Worm (Caenorhabditis elegans) whole organism, L4 larva: ENCODE data around the gene prx-19.
A peak's percentile ranks its signal among the peaks of the same experiment; 100 is the strongest.

Experiments
- F37D6.2 ChIP-seq: sonication (generic microtip); optimal IDR thresholded peaks from 2 replicates; lab custom pipeline; 2016; ENCODE audit warnings: mild to moderate bottlenecking, missing genetic modification characterization, missing compliant biosample characterization
- T26A8.4 ChIP-seq: fragments of 200-800 bp; sonication (Bioruptor generic); IDR thresholded peaks from 2 replicates; pipeline ENCODE4 v1.3.6; 2022; ENCODE audit warnings: missing genetic modification characterization, missing compliant biosample characterization
- Y105C5A.15 ChIP-seq: fragments of 200-800 bp; sonication (Bioruptor generic); IDR thresholded peaks from 2 replicates; pipeline ENCODE4 v1.3.6; 2022; ENCODE audit warnings: missing genetic modification characterization, missing compliant biosample characterization
- Y5F2A.4 ChIP-seq: fragments of 200-800 bp; sonication (Bioruptor generic); optimal IDR thresholded peaks from 2 replicates; lab custom pipeline; 2018; ENCODE audit warnings: mild to moderate bottlenecking, missing genetic modification characterization, missing compliant biosample characterization
- aly-2 ChIP-seq: sonication (generic microtip); optimal IDR thresholded peaks from 2 replicates; lab custom pipeline; 2018; ENCODE audit warnings: missing biosample characterization, missing genetic modification characterization
- arid-1 ChIP-seq: fragments of 200-800 bp; sonication (Bioruptor generic); conservative IDR thresholded peaks from 2 replicates; pipeline ENCODE4 v1.3.6; 2022; ENCODE audit warnings: missing genetic modification reagents, missing genetic modification characterization, missing compliant biosample characterization
- attf-4 ChIP-seq: sonication (generic microtip); optimal IDR thresholded peaks from 3 replicates; lab custom pipeline; 2017; ENCODE audit warnings: missing biosample characterization, missing genetic modification characterization
- ceh-20 ChIP-seq: fragments of 200-800 bp; sonication (Bioruptor generic); IDR thresholded peaks from 2 replicates; pipeline ENCODE4 v1.3.6; 2022; ENCODE audit warnings: missing genetic modification reagents, missing genetic modification characterization, missing compliant biosample characterization
- ces-1 ChIP-seq: fragments of 150-350 bp; sonication (generic microtip); optimal IDR thresholded peaks from 4 replicates; lab custom pipeline; 2014; ENCODE audit warnings: missing biosample characterization, missing genetic modification reagents, missing genetic modification characterization
- ctbp-1 ChIP-seq: fragments of 200-800 bp; sonication (Bioruptor generic); IDR thresholded peaks from 2 replicates; pipeline ENCODE4 v1.3.6; 2022; ENCODE audit warnings: missing genetic modification reagents, missing genetic modification characterization, missing compliant biosample characterization
- daf-12 ChIP-seq: fragments of 150-350 bp; optimal IDR thresholded peaks from 2 replicates; lab custom pipeline; 2014; ENCODE audit warnings: missing biosample characterization, missing genetic modification reagents, missing genetic modification characterization
- daf-16 ChIP-seq, 3 experiments: sonication (generic microtip); optimal IDR thresholded peaks; 2 replicates each; lab custom pipeline; 2016 to 2017; ENCODE audit warnings: missing genetic modification characterization in 3 of 3, missing genetic modification reagents in 3 of 3, mild to moderate bottlenecking in 2 of 3, missing compliant biosample characterization in 2 of 3, missing biosample characterization in 1 of 3, moderate library complexity in 1 of 3
- daf-8 ChIP-seq: fragments of 200-800 bp; sonication (Bioruptor generic); IDR thresholded peaks from 2 replicates; pipeline ENCODE4 v1.3.6; 2022; ENCODE audit warnings: missing genetic modification characterization, missing compliant biosample characterization
- dmd-6 ChIP-seq: fragments of 200-800 bp; sonication (Bioruptor generic); IDR thresholded peaks from 2 replicates; pipeline ENCODE4 v1.3.6; 2022; ENCODE audit warnings: missing genetic modification reagents, missing genetic modification characterization, missing compliant biosample characterization
- dpl-1 ChIP-seq: fragments of 150-350 bp; optimal IDR thresholded peaks from 2 replicates; lab custom pipeline; 2014; ENCODE audit warnings: missing biosample characterization, missing genetic modification reagents, missing genetic modification characterization
- dve-1 ChIP-seq: sonication (generic microtip); optimal IDR thresholded peaks from 2 replicates; lab custom pipeline; 2017; ENCODE audit warnings: antibody characterized with exemption, mild to moderate bottlenecking, missing genetic modification characterization, missing compliant biosample characterization; ENCODE audit not compliant: insufficient read depth
- fkh-10 ChIP-seq: fragments of 150-350 bp; optimal IDR thresholded peaks from 2 replicates; lab custom pipeline; 2014; ENCODE audit warnings: missing biosample characterization, missing genetic modification reagents, missing genetic modification characterization
- fos-1 ChIP-seq: fragments of 150-350 bp; optimal IDR thresholded peaks from 2 replicates; lab custom pipeline; 2014; ENCODE audit warnings: missing biosample characterization, missing genetic modification characterization
- gei-8 ChIP-seq: fragments of 200-800 bp; sonication (Bioruptor generic); optimal IDR thresholded peaks from 2 replicates; lab custom pipeline; 2018; ENCODE audit warnings: mild to moderate bottlenecking, missing genetic modification characterization, missing compliant biosample characterization
- hlh-11 ChIP-seq: fragments of 200-800 bp; sonication (Bioruptor generic); optimal IDR thresholded peaks from 2 replicates; lab custom pipeline; 2018; ENCODE audit warnings: mild to moderate bottlenecking, missing genetic modification characterization, missing compliant biosample characterization
- hlh-30 ChIP-seq: sonication (generic microtip); optimal IDR thresholded peaks from 2 replicates; lab custom pipeline; 2017; ENCODE audit warnings: antibody characterized with exemption, mild to moderate bottlenecking, missing genetic modification characterization, missing compliant biosample characterization; ENCODE audit not compliant: insufficient read depth
- jun-1 ChIP-seq: fragments of 150-350 bp; optimal IDR thresholded peaks from 2 replicates; lab custom pipeline; 2014; ENCODE audit warnings: missing biosample characterization, missing genetic modification reagents, missing genetic modification characterization
- lin-38 ChIP-seq: fragments of 200-800 bp; sonication (Bioruptor generic); IDR thresholded peaks from 2 replicates; pipeline ENCODE4 v1.3.6; 2022; ENCODE audit warnings: missing genetic modification reagents, missing genetic modification characterization, missing compliant biosample characterization
- lsy-2 ChIP-seq, 2 experiments: fragments of 150-350 bp in 1 of 2; sonication (generic microtip) in 1 of 2; optimal IDR thresholded peaks; 2 replicates each; lab custom pipeline; 2014 to 2017; ENCODE audit warnings: missing biosample characterization in 2 of 2, missing genetic modification characterization in 2 of 2
- mep-1 ChIP-seq: fragments of 150-350 bp; sonication (generic microtip); optimal IDR thresholded peaks from 3 replicates; lab custom pipeline; 2014; ENCODE audit warnings: missing biosample characterization, missing genetic modification characterization
- mes-2 ChIP-seq: sonication (generic microtip); optimal IDR thresholded peaks from 2 replicates; lab custom pipeline; 2016; ENCODE audit warnings: missing genotype, mild to moderate bottlenecking, missing genetic modification characterization, missing compliant biosample characterization; ENCODE audit not compliant: poor library complexity, severe bottlenecking
- mxl-3 ChIP-seq: fragments of 200-800 bp; sonication (Bioruptor generic); optimal IDR thresholded peaks from 2 replicates; lab custom pipeline; 2018; ENCODE audit warnings: mild to moderate bottlenecking, missing genetic modification characterization, missing compliant biosample characterization
- nhr-237 ChIP-seq: sonication (generic microtip); optimal IDR thresholded peaks from 2 replicates; lab custom pipeline; 2017; ENCODE audit warnings: missing biosample characterization, missing genetic modification characterization
- nhr-25 ChIP-seq: sonication (generic microtip); optimal IDR thresholded peaks from 2 replicates; lab custom pipeline; 2017; ENCODE audit warnings: missing genetic modification characterization, mild to moderate bottlenecking, missing compliant biosample characterization, antibody characterized with exemption, moderate library complexity, borderline replicate concordance; ENCODE audit not compliant: insufficient read depth
- nhr-28 ChIP-seq: fragments of 150-350 bp; optimal IDR thresholded peaks from 2 replicates; lab custom pipeline; 2014; ENCODE audit warnings: missing biosample characterization, missing genetic modification characterization
- nhr-42 ChIP-seq: fragments of 200-800 bp; sonication (Bioruptor generic); IDR thresholded peaks from 2 replicates; pipeline ENCODE4 v1.3.6; 2022; ENCODE audit warnings: missing genetic modification characterization, missing compliant biosample characterization
- pha-4 ChIP-seq, 2 experiments: fragments of 150-350 bp in 1 of 2; fragments of 200-800 bp in 1 of 2; sonication (Bioruptor generic) in 1 of 2; IDR thresholded peaks in 1 of 2; optimal IDR thresholded peaks in 1 of 2; 2 replicates each; pipeline versions ENCODE4 v1.3.6 to Lab custom; 2014 to 2022; ENCODE audit warnings: missing genetic modification characterization in 2 of 2, missing genetic modification reagents in 2 of 2, missing biosample characterization in 1 of 2, missing compliant biosample characterization in 1 of 2
- pqm-1 ChIP-seq: sonication (generic microtip); optimal IDR thresholded peaks from 2 replicates; lab custom pipeline; 2017; ENCODE audit warnings: missing biosample characterization, missing genetic modification characterization
- rbr-2 ChIP-seq: sonication (generic microtip); optimal IDR thresholded peaks from 2 replicates; lab custom pipeline; 2016; ENCODE audit warnings: missing genotype, missing genetic modification characterization, missing compliant biosample characterization
- saeg-2 ChIP-seq: fragments of 200-800 bp; sonication (Bioruptor generic); IDR thresholded peaks from 2 replicates; pipeline ENCODE4 v1.3.6; 2022; ENCODE audit warnings: missing genetic modification reagents, missing genetic modification characterization, missing compliant biosample characterization
- sdz-12 ChIP-seq: fragments of 200-800 bp; sonication (Bioruptor generic); optimal IDR thresholded peaks from 2 replicates; lab custom pipeline; 2018; ENCODE audit warnings: mild to moderate bottlenecking, missing genetic modification characterization, missing compliant biosample characterization
- set-16 ChIP-seq: fragments of 200-800 bp; sonication (Bioruptor generic); IDR thresholded peaks from 2 replicates; pipeline ENCODE4 v1.3.6; 2022; ENCODE audit warnings: missing genetic modification reagents, missing genetic modification characterization, missing compliant biosample characterization
- skn-1 ChIP-seq: fragments of 150-350 bp; optimal IDR thresholded peaks from 2 replicates; lab custom pipeline; 2014; ENCODE audit warnings: missing biosample characterization, missing genetic modification characterization
- snpc-4 ChIP-seq: fragments of 150-350 bp; optimal IDR thresholded peaks from 2 replicates; lab custom pipeline; 2014; ENCODE audit warnings: missing biosample characterization, missing genetic modification characterization
- spr-1 ChIP-seq: sonication (generic microtip); optimal IDR thresholded peaks from 2 replicates; lab custom pipeline; 2016; ENCODE audit warnings: mild to moderate bottlenecking, missing genetic modification characterization, missing compliant biosample characterization
- unc-62 ChIP-seq, 3 experiments: fragments of 150-350 bp in 1 of 3; sonication (generic microtip); optimal IDR thresholded peaks in 2 of 3; peaks in 1 of 3; 1 replicate in 1 of 3; 2 replicates in 2 of 3; lab custom pipeline; 2014 to 2017; ENCODE audit warnings: missing biosample characterization in 3 of 3, missing genetic modification characterization in 3 of 3, missing genetic modification reagents in 3 of 3, missing genotype in 1 of 3
- zfp-3 ChIP-seq: fragments of 200-800 bp; sonication (Bioruptor generic); conservative IDR thresholded peaks from 2 replicates; pipeline ENCODE4 v1.3.6; 2022; ENCODE audit warnings: missing genetic modification reagents, missing genetic modification characterization, missing compliant biosample characterization

Gene prx-19

DNA sequence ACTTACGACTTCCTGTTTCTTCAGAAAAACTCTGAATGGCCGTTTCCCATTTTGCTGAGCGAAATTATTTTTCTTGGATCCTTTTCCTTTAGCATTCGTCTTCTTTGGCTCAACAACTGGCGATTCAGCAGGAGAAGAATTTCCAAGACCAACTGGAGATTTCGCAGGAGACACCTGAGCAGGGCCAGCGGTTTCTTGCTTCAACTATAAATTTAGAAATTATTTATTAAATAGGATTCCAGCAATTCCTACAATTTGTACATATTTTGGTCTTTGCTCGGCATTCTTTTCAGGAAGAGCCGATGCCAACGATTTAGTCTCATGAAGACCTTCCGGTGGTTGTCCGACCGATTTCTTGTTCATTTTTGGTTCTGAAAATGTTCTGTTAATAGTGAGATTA lies 40.4 kb upstream of the prx-19 start, which contains the start of gene F44E2.8:
TSS of gene F44E2.8 (minus strand) at position 371 of the 400 bp plus-strand sequence.
- TF ChIP-seq lin-38 (GFP tag; lab: Robert Waterston, UW): peak; percentile 52
- TF ChIP-seq unc-62 (GFP tag; optimal IDR thresholded peaks at IDR 0.05 in 1 of 2; lab: Kevin White, UChicago): peak in 1 of 2 experiments; percentile 23
- TF ChIP-seq unc-62 (tag; optimal IDR thresholded peaks at IDR 0.05; lab: Kevin White, UChicago): no peak
- TF ChIP-seq T26A8.4 (GFP tag; lab: Robert Waterston, UW): 0 out of 2 replicates have a peak, but pooled peaks have one; percentile 29
- TF ChIP-seq nhr-25 (tag; lab: Kevin White, UChicago): no peak
- TF ChIP-seq daf-16 (GFP tag; optimal IDR thresholded peaks at IDR 0.05; lab: Kevin White, UChicago): no peak
- peak; percentile 8 for TF ChIP-seq daf-16 (tag; optimal IDR thresholded peaks at IDR 0.05; lab: Kevin White, UChicago)

DNA sequence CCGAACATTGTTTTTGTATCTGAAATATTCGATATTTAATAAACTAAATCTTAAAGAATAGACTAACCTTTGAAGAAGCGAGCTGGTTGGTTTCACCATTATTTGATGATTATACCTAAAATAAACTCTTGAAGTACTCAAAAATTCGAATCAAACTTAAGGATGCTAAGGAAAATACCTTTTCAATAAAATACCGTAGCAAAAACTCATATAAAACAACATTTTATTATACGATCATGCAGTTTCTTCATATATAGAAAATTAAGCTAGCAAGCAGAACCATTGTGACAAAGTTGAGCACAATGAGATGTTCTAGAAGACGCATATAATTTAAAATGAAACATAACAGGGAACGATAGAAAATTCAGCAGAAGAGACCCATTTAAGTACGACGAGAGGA lies 39.3 kb upstream of the prx-19 start, which contains the start of gene F44E2.7:
TSS of gene F44E2.7 (minus strand) at position 101 of the 400 bp plus-strand sequence.
- no peak for TF ChIP-seq jun-1
- no peak for TF ChIP-seq nhr-42
- no peak for TF ChIP-seq gei-8
- TF ChIP-seq zfp-3 (GFP tag; lab: Robert Waterston, UW): no peak
- no peak for TF ChIP-seq ces-1 (GFP tag; lab: Kevin White, UChicago)
- TF ChIP-seq set-16 (GFP tag; lab: Robert Waterston, UW): no peak
- no peak for TF ChIP-seq daf-8 (GFP tag; lab: Robert Waterston, UW)
- no peak for TF ChIP-seq hlh-11
- TF ChIP-seq spr-1 (tag; lab: Kevin White, UChicago): no peak
- no peak for TF ChIP-seq nhr-28 (tag; lab: Kevin White, UChicago)
- TF ChIP-seq attf-4 (tag; lab: Kevin White, UChicago): no peak
- TF ChIP-seq Y5F2A.4: no peak
- TF ChIP-seq Y105C5A.15: no peak
- no peak for TF ChIP-seq fos-1
- TF ChIP-seq arid-1 (GFP tag; lab: Robert Waterston, UW): no peak
- no peak for TF ChIP-seq pha-4 (GFP tag; IDR thresholded peaks at IDR 0.05; lab: Robert Waterston, UW)
- TF ChIP-seq pha-4 (tag; optimal IDR thresholded peaks at IDR 0.05; lab: Kevin White, UChicago): no peak
- no peak for TF ChIP-seq skn-1 (tag; lab: Kevin White, UChicago)
- no peak for TF ChIP-seq daf-12 (tag; lab: Kevin White, UChicago)
- no peak for TF ChIP-seq fkh-10 (GFP tag; lab: Kevin White, UChicago)
- TF ChIP-seq dpl-1 (GFP tag; lab: Kevin White, UChicago): no peak

DNA sequence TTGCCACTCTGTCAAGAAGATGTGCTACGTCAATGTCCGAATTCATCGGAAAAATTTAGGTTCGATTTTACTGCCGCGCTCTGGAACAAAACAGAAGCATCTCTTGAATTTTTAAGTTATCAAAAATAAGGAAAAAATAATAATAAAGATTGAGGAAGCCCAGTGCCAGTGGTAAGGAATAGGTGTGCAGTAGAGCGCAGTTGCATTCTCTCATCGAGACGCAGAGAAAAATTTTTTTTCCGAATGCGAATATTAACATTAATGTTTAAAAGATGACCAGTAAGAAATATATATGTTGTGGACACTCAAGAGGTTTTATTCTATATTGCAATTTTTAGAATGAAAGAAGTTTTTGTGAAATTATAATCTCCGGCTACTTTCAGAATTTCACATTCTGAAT lies 38.6 kb upstream of the prx-19 start:
- no peak for TF ChIP-seq ceh-20
- no peak for TF ChIP-seq dmd-6 (GFP tag; lab: Robert Waterston, UW)
- no peak for TF ChIP-seq spr-1 (tag; lab: Kevin White, UChicago)
- peak; percentile 34 for TF ChIP-seq nhr-28 (tag; lab: Kevin White, UChicago)
- TF ChIP-seq hlh-30 (tag; lab: Kevin White, UChicago): peak; percentile 35
- no peak for TF ChIP-seq ctbp-1 (GFP tag; lab: Robert Waterston, UW)
- TF ChIP-seq dve-1 (tag; lab: Kevin White, UChicago): peak; percentile 38
- TF ChIP-seq nhr-237 (tag; lab: Kevin White, UChicago): no peak
- peak; percentile 95 for TF ChIP-seq lin-38 (GFP tag; lab: Robert Waterston, UW)
- TF ChIP-seq Y5F2A.4: no peak
- TF ChIP-seq rbr-2 (tag; lab: Kevin White, UChicago): peak; percentile 42
- no peak for TF ChIP-seq aly-2 (tag; lab: Kevin White, UChicago)
- no peak for TF ChIP-seq mxl-3 (GFP tag; lab: Kevin White, UChicago)
- TF ChIP-seq mep-1 (tag; lab: Kevin White, UChicago): peak; percentile 39
- TF ChIP-seq set-16 (GFP tag; lab: Robert Waterston, UW): no peak
- TF ChIP-seq dpl-1 (GFP tag; lab: Kevin White, UChicago): peak; percentile 74
- TF ChIP-seq snpc-4: no peak
- peak; percentile 0 for TF ChIP-seq pqm-1 (tag; lab: Kevin White, UChicago)
- no peak for TF ChIP-seq sdz-12 (GFP tag; lab: Kevin White, UChicago)
- no peak for TF ChIP-seq nhr-42
- no peak for TF ChIP-seq F37D6.2
- TF ChIP-seq zfp-3 (GFP tag; lab: Robert Waterston, UW): no peak
- TF ChIP-seq saeg-2 (GFP tag; lab: Robert Waterston, UW): no peak
- peak in 1 of 2 experiments; percentile 82 for TF ChIP-seq lsy-2 (tag; optimal IDR thresholded peaks at IDR 0.05; lab: Kevin White, UChicago)
- TF ChIP-seq mes-2 (tag; lab: Kevin White, UChicago): peak; percentile 84
